Fruit fly (Drosophila melanogaster) whole organism, embryonic: ENCODE measurements around the gene CG33934.

Experiments
- CG10267 ChIP-seq: fragments of 200-800 bp; sonication (Bioruptor generic); optimal IDR thresholded peaks from 2 replicates; lab custom pipeline; 2018; ENCODE audit warnings: missing biosample characterization, mild to moderate bottlenecking, missing genetic modification characterization, moderate library complexity
- CG11696 ChIP-seq: fragments of 200-800 bp; sonication (Bioruptor generic); IDR thresholded peaks from 2 replicates; pipeline ENCODE4 v1.3.6; 2022; ENCODE audit warnings: missing biosample characterization, missing genetic modification characterization
- CG12236 ChIP-seq: fragments of 200-800 bp; sonication (Bioruptor generic); optimal IDR thresholded peaks from 2 replicates; lab custom pipeline; 2016; ENCODE audit warnings: missing biosample characterization, missing genetic modification characterization
- CG13894 ChIP-seq: fragments of 200-800 bp; sonication (Bioruptor generic); optimal IDR thresholded peaks from 3 replicates; lab custom pipeline; 2018; ENCODE audit warnings: missing biosample characterization, mild to moderate bottlenecking, missing genetic modification characterization, moderate library complexity
- CG14050 ChIP-seq: fragments of 200-800 bp; sonication (Bioruptor generic); IDR thresholded peaks from 3 replicates; pipeline ENCODE4 v1.3.6; 2022; ENCODE audit warnings: missing biosample characterization, missing genetic modification characterization
- CG17361 ChIP-seq: fragments of 200-800 bp; sonication (Bioruptor generic); IDR thresholded peaks from 3 replicates; pipeline ENCODE4 v1.3.6; 2022; ENCODE audit warnings: missing biosample characterization, missing genetic modification characterization
- CG2129 ChIP-seq: fragments of 200-800 bp; sonication (Bioruptor generic); IDR thresholded peaks from 2 replicates; pipeline ENCODE4 v1.3.6; 2022; ENCODE audit warnings: missing biosample characterization, missing genetic modification characterization; ENCODE audit not compliant: partially characterized antibody
- CG2678 ChIP-seq: fragments of 200-800 bp; sonication (Bioruptor generic); optimal IDR thresholded peaks from 3 replicates; lab custom pipeline; 2019; ENCODE audit warnings: missing biosample characterization, mild to moderate bottlenecking, missing genetic modification characterization, moderate library complexity
- CG3065 ChIP-seq: fragments of 200-800 bp; sonication (Bioruptor generic); optimal IDR thresholded peaks from 2 replicates; lab custom pipeline; 2016; ENCODE audit warnings: missing biosample characterization, missing genetic modification characterization
- CG31224 ChIP-seq: fragments of 200-800 bp; sonication (Bioruptor generic); IDR thresholded peaks from 2 replicates; pipeline ENCODE4 v1.3.6; 2022; ENCODE audit warnings: missing biosample characterization, missing genetic modification characterization
- CG31365 ChIP-seq: fragments of 200-800 bp; sonication (Bioruptor generic); optimal IDR thresholded peaks from 2 replicates; lab custom pipeline; 2018; ENCODE audit warnings: missing biosample characterization, mild to moderate bottlenecking, missing genetic modification characterization
- CG33213 ChIP-seq: fragments of 200-800 bp; sonication (Bioruptor generic); optimal IDR thresholded peaks from 3 replicates; lab custom pipeline; 2016; ENCODE audit warnings: missing biosample characterization, missing genetic modification characterization
- CG4360 ChIP-seq: fragments of 200-800 bp; sonication (Bioruptor generic); IDR thresholded peaks from 2 replicates; pipeline ENCODE4 v1.3.6; 2022; ENCODE audit warnings: missing biosample characterization, missing genetic modification characterization
- CG4424 ChIP-seq: fragments of 200-800 bp; sonication (Bioruptor generic); optimal IDR thresholded peaks from 3 replicates; lab custom pipeline; 2016; ENCODE audit warnings: missing biosample characterization, missing genetic modification characterization
- CG6175 ChIP-seq: fragments of 200-800 bp; sonication (Bioruptor generic); IDR thresholded peaks from 3 replicates; pipeline ENCODE4 v1.3.6; 2022; ENCODE audit warnings: missing biosample characterization, missing genetic modification characterization
- CG8765 ChIP-seq: fragments of 200-800 bp; sonication (Bioruptor generic); IDR thresholded peaks from 2 replicates; pipeline ENCODE4 v1.3.6; 2022; ENCODE audit warnings: missing biosample characterization, missing genetic modification characterization
- Dbx ChIP-seq: fragments of 200-800 bp; sonication (Bioruptor generic); IDR thresholded peaks from 3 replicates; pipeline ENCODE4 v1.3.6; 2022; ENCODE audit warnings: missing biosample characterization, missing genetic modification characterization
- Deaf1 ChIP-seq: fragments of 200-800 bp; optimal IDR thresholded peaks from 3 replicates; lab custom pipeline; 2019; ENCODE audit warnings: missing biosample characterization, mild to moderate bottlenecking, missing genetic modification characterization, moderate library complexity
- Doc2 ChIP-seq: fragments of 200-800 bp; sonication (Bioruptor generic); IDR thresholded peaks from 2 replicates; pipeline ENCODE4 v1.3.6; 2022; ENCODE audit warnings: missing biosample characterization, missing genetic modification characterization
- Ets65A ChIP-seq: fragments of 200-800 bp; sonication (Bioruptor generic); peaks from one replicate; lab custom pipeline; 2016; ENCODE audit warnings: missing biosample characterization, missing genetic modification characterization
- Fer3 ChIP-seq: fragments of 200-800 bp; sonication (Bioruptor generic); optimal IDR thresholded peaks from 2 replicates; lab custom pipeline; 2018; ENCODE audit warnings: missing biosample characterization, mild to moderate bottlenecking, missing genetic modification characterization, moderate library complexity
- Gsc ChIP-seq: fragments of 200-800 bp; sonication (Bioruptor generic); IDR thresholded peaks from 2 replicates; pipeline ENCODE4 v1.3.6; 2022; ENCODE audit warnings: missing biosample characterization, missing genetic modification characterization
- HLH54F ChIP-seq: fragments of 200-800 bp; sonication (Bioruptor generic); optimal IDR thresholded peaks from 3 replicates; lab custom pipeline; 2016; ENCODE audit warnings: missing biosample characterization, missing genetic modification characterization
- MBD-R2 ChIP-seq: fragments of 200-800 bp; sonication (Bioruptor generic); IDR thresholded peaks from 2 replicates; pipeline ENCODE4 v1.3.6; 2022; ENCODE audit warnings: missing biosample characterization, missing genetic modification characterization
- Med ChIP-seq: fragments of 200-800 bp; sonication (Bioruptor generic); peaks from one replicate; lab custom pipeline; 2016; ENCODE audit warnings: missing biosample characterization, missing genetic modification characterization, mild to moderate bottlenecking, inconsistent platforms, moderate library complexity
- Nf-YC ChIP-seq: fragments of 200-800 bp; optimal IDR thresholded peaks from 3 replicates; lab custom pipeline; 2019; ENCODE audit warnings: missing biosample characterization, mild to moderate bottlenecking, missing genetic modification characterization, moderate library complexity
- Poxn ChIP-seq: fragments of 200-800 bp; sonication (Bioruptor generic); IDR thresholded peaks from 2 replicates; pipeline ENCODE4 v1.3.6; 2022; ENCODE audit warnings: missing biosample characterization, missing genetic modification characterization
- Vsx1 ChIP-seq: fragments of 200-800 bp; sonication (Bioruptor generic); optimal IDR thresholded peaks from 2 replicates; lab custom pipeline; 2017; ENCODE audit warnings: missing biosample characterization, mild to moderate bottlenecking, missing genetic modification characterization, missing genetic modification reagents
- abd-A ChIP-seq: fragments of 200-800 bp; sonication (Bioruptor generic); optimal IDR thresholded peaks from 3 replicates; lab custom pipeline; 2019; ENCODE audit warnings: missing biosample characterization, mild to moderate bottlenecking, missing genetic modification characterization, moderate library complexity
- ac ChIP-seq: fragments of 200-800 bp; sonication (Bioruptor generic); optimal IDR thresholded peaks from 3 replicates; lab custom pipeline; 2017; ENCODE audit warnings: missing biosample characterization, mild to moderate bottlenecking, missing genetic modification characterization
- cad ChIP-seq: fragments of >200 bp; optimal IDR thresholded peaks from 2 replicates; lab custom pipeline; 2017; ENCODE audit warnings: missing biosample characterization, missing genetic modification characterization
- chn ChIP-seq: fragments of 200-800 bp; sonication (Bioruptor generic); optimal IDR thresholded peaks from 2 replicates; lab custom pipeline; 2016; ENCODE audit warnings: missing biosample characterization, missing genetic modification characterization
- dmrt11E ChIP-seq: fragments of 200-800 bp; sonication (Bioruptor generic); optimal IDR thresholded peaks from 3 replicates; lab custom pipeline; 2018; ENCODE audit warnings: missing biosample characterization, mild to moderate bottlenecking, missing genetic modification characterization, moderate library complexity
- en ChIP-seq: fragments of 200-800 bp; sonication (Bioruptor generic); optimal IDR thresholded peaks from 2 replicates; lab custom pipeline; 2016; ENCODE audit warnings: missing biosample characterization, missing genetic modification characterization
- eve ChIP-seq, 2 experiments: fragments of >200 bp; optimal IDR thresholded peaks; 2 replicates each; lab custom pipeline; 2017; ENCODE audit warnings: missing biosample characterization in 2 of 2, missing genetic modification characterization in 2 of 2
- eyg ChIP-seq: fragments of 200-800 bp; sonication (Bioruptor generic); optimal IDR thresholded peaks from 3 replicates; lab custom pipeline; 2016; ENCODE audit warnings: missing biosample characterization, missing genetic modification characterization
- lola ChIP-seq, 3 experiments: fragments of >200 bp in 2 of 3; fragments of 200-800 bp in 1 of 3; sonication (Bioruptor generic) in 1 of 3; optimal IDR thresholded peaks; 2 replicates each; lab custom pipeline; 2017 to 2019; ENCODE audit warnings: missing biosample characterization in 3 of 3, missing genetic modification characterization in 3 of 3, mild to moderate bottlenecking in 1 of 3, moderate library complexity in 1 of 3
- maf-S ChIP-seq: fragments of 200-800 bp; sonication (Bioruptor generic); optimal IDR thresholded peaks from 2 replicates; lab custom pipeline; 2016; ENCODE audit warnings: missing biosample characterization, missing genetic modification characterization
- nerfin-2 ChIP-seq: fragments of 200-800 bp; sonication (Bioruptor generic); IDR thresholded peaks from 2 replicates; pipeline ENCODE4 v1.3.6; 2022; ENCODE audit warnings: missing biosample characterization, missing genetic modification characterization; ENCODE audit not compliant: partially characterized antibody
- prd ChIP-seq, 3 experiments: fragments of >200 bp in 2 of 3; fragments of 200-800 bp in 1 of 3; sonication (Bioruptor generic) in 1 of 3; optimal IDR thresholded peaks in 2 of 3; IDR thresholded peaks in 1 of 3; 2 replicates in 2 of 3; 3 replicates in 1 of 3; pipeline versions ENCODE4 v1.3.6 to Lab custom; 2017 to 2022; ENCODE audit warnings: missing biosample characterization in 1 of 3, missing genetic modification characterization in 1 of 3
- pzg ChIP-seq: fragments of 200-800 bp; sonication (Bioruptor generic); optimal IDR thresholded peaks from 3 replicates; lab custom pipeline; 2018; ENCODE audit warnings: missing biosample characterization, mild to moderate bottlenecking, missing genetic modification characterization, moderate library complexity
- row ChIP-seq: fragments of 200-800 bp; sonication (Bioruptor generic); IDR thresholded peaks from 3 replicates; pipeline ENCODE4 v1.3.6; 2022; ENCODE audit warnings: missing biosample characterization, missing genetic modification characterization
- scrt ChIP-seq: fragments of 200-800 bp; sonication (Bioruptor generic); optimal IDR thresholded peaks from 2 replicates; lab custom pipeline; 2018; ENCODE audit warnings: missing biosample characterization, mild to moderate bottlenecking, missing genetic modification characterization, moderate library complexity

Gene CG33934

dm6 chr3R:20055809-20056208, 13.3 kb downstream of the CG33934 start, which contains the start of gene CG17193:
Gene CG17193, minus strand, starts transcription at chr3R:20056097.
- TF ChIP-seq MBD-R2 (GFP tag; lab: Robert Waterston, UW) (no peak), CG6175 (GFP tag; lab: Robert Waterston, UW) (no peak), prd (optimal IDR thresholded peaks at IDR 0.05; lab: Kevin White, UChicago) (no peak), prd (GFP tag; IDR thresholded peaks at IDR 0.05; lab: Robert Waterston, UW) (no peak), CG8765 (GFP tag; lab: Robert Waterston, UW) (no peak), Ets65A (GFP tag; lab: Kevin White, UChicago) (peak; percentile 7), CG2129 (no peak), abd-A (tag; lab: Kevin White, UChicago) (peak; percentile 55), CG13894 (tag; lab: Kevin White, UChicago) (peak; percentile 75), Dbx (no peak), CG17361 (GFP tag; lab: Robert Waterston, UW) (no peak), row (GFP tag; lab: Robert Waterston, UW) (0 out of 3 replicates have a peak, but pooled peaks have one; percentile 22), Deaf1 (tag; lab: Kevin White, UChicago) (peak; percentile 50), Nf-YC (tag; lab: Kevin White, UChicago) (peak; percentile 80), Vsx1 (GFP tag; lab: Kevin White, UChicago) (no peak), CG2678 (no peak), Fer3 (tag; lab: Kevin White, UChicago) (no peak), CG4360 (no peak), CG31365 (no peak), Gsc (GFP tag; lab: Robert Waterston, UW) (no peak), CG31224 (GFP tag; lab: Robert Waterston, UW) (no peak), en (no peak), scrt (peak; percentile 31), ac (GFP tag; lab: Kevin White, UChicago) (no peak), Med (peak; percentile 67), CG11696 (GFP tag; lab: Robert Waterston, UW) (no peak), CG4424 (GFP tag; lab: Kevin White, UChicago) (no peak), CG3065 (GFP tag; lab: Kevin White, UChicago) (no peak), CG33213 (GFP tag; lab: Kevin White, UChicago) (no peak), maf-S (no peak), cad (GFP tag; lab: Kevin White, UChicago) (no peak), eyg (GFP tag; lab: Kevin White, UChicago) (no peak), eve (GFP tag; optimal IDR thresholded peaks at IDR 0.05; lab: Kevin White, UChicago) (no peak), CG14050 (GFP tag; lab: Robert Waterston, UW) (no peak), HLH54F (GFP tag; lab: Kevin White, UChicago) (no peak), CG12236 (GFP tag; lab: Kevin White, UChicago) (no peak), CG10267 (tag; lab: Kevin White, UChicago) (no peak), chn (GFP tag; lab: Kevin White, UChicago) (no peak), Doc2 (GFP tag; lab: Robert Waterston, UW) (no peak), dmrt11E (tag; lab: Kevin White, UChicago) (no peak), nerfin-2 (GFP tag; lab: Robert Waterston, UW) (no peak), Poxn (no peak), pzg (GFP tag; lab: Kevin White, UChicago) (no peak), lola (GFP tag; optimal IDR thresholded peaks at IDR 0.05; lab: Kevin White, UChicago) (no peak)
